Worm (Caenorhabditis elegans) whole organism, L3 larva: ENCODE data around the gene tftc-5.

Experiments
- ZK546.5 ChIP-seq: sonication (generic microtip); optimal IDR thresholded peaks from 2 replicates; lab custom pipeline; 2017; ENCODE audit warnings: missing biosample characterization, missing genetic modification characterization
- aly-2 ChIP-seq: fragments of 150-350 bp; optimal IDR thresholded peaks from 2 replicates; lab custom pipeline; 2014; ENCODE audit warnings: missing biosample characterization, missing genetic modification characterization
- elt-1 ChIP-seq: fragments of 150-350 bp; optimal IDR thresholded peaks from 2 replicates; lab custom pipeline; 2014; ENCODE audit warnings: missing biosample characterization, missing genetic modification characterization
- fkh-10 ChIP-seq: sonication (generic microtip); optimal IDR thresholded peaks from 2 replicates; lab custom pipeline; 2017; ENCODE audit warnings: missing biosample characterization, missing genetic modification reagents, missing genetic modification characterization
- mdl-1 ChIP-seq: fragments of 150-350 bp; optimal IDR thresholded peaks from 2 replicates; lab custom pipeline; 2014; ENCODE audit warnings: missing biosample characterization, missing genetic modification characterization
- nhr-76 ChIP-seq: fragments of 150-350 bp; sonication (generic microtip); optimal IDR thresholded peaks from 5 replicates; lab custom pipeline; 2014; ENCODE audit warnings: missing biosample characterization, missing genetic modification characterization
- tbx-2 ChIP-seq: sonication (generic microtip); optimal IDR thresholded peaks from 2 replicates; lab custom pipeline; 2016; ENCODE audit warnings: mild to moderate bottlenecking, missing genetic modification characterization, missing compliant biosample characterization
- ztf-4 ChIP-seq: fragments of 150-350 bp; optimal IDR thresholded peaks from 2 replicates; lab custom pipeline; 2014; ENCODE audit warnings: missing biosample characterization, missing genetic modification characterization

- TF ChIP-seq tbx-2 (tag; lab: Kevin White, UChicago) (no peak), aly-2 (no peak), nhr-76 (tag; lab: Kevin White, UChicago) (no peak), ZK546.5 (tag; lab: Kevin White, UChicago) (no peak), mdl-1 (no peak), ztf-4 (tag; lab: Kevin White, UChicago) (no peak), elt-1 (tag; lab: Kevin White, UChicago) (no peak), fkh-10 (GFP tag; lab: Kevin White, UChicago) (no peak)
Measured at ce11 chrIII:3974503-3974902, 47.5 kb upstream of the tftc-5 start.
